Worm (Caenorhabditis elegans) whole organism, dauer: Measurements from ENCODE around the gene gba-4.

Experiments used
- unc-62 ChIP-seq: sonication (generic microtip); optimal IDR thresholded peaks from 2 replicates; lab custom pipeline; 2017; ENCODE audit warnings: missing biosample characterization, missing genetic modification reagents, missing genetic modification characterization

The gba-4 gene

DNA sequence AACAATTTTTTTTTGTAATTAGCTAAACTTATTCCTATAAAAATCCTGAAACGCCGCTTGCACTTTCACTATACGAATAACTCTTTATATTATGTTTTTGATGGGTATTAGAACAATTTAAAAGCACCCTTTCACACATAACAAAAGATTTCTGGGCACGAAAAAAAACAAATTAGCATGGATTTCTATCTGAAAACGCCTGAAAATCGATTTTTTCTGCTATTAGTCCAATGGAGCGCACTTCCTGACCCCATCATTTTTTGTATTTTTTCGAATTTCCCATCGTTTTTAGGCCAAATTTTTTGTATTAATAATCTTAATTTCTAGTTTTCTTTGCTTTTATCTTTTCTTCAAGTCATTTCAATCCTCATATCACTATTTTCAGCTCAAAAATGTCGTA is 18.7 kb upstream of the gba-4 start, which contains the start of gene F41H10.3:
Gene F41H10.3 (plus strand): TSS at position 388 of the 400 bp plus-strand sequence.
- no peak for TF ChIP-seq unc-62

DNA sequence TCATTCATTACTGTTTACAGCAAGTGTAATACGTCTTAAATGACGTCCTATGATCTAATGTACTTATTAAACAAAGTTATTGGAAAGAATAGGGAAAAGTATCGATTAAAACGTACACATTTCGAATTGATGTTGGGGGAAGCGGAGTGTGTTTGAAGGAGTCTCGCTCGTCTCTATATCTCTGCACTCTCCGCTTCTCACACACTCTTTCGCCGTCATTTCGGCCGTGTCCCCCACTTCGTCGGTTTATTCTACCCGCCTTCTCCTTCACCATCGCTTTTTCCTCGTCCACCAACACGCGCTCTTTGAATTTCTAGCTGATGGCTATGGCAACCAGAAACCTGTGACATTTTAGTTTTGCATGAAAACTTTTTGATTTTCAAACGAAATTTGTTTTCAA is 18.2 kb upstream of the gba-4 start:
- TF ChIP-seq unc-62, result no peak

- TF ChIP-seq unc-62, result no peak
Measured at ce11 chrIV:5367899-5368298, 17.2 kb upstream of the gba-4 start.

- no peak for TF ChIP-seq unc-62
Measured at ce11 chrIV:5366567-5366966, 15.9 kb upstream of the gba-4 start, which contains the start of gene sand-1. Gene sand-1 (plus strand): TSS chrIV:5366867.

DNA sequence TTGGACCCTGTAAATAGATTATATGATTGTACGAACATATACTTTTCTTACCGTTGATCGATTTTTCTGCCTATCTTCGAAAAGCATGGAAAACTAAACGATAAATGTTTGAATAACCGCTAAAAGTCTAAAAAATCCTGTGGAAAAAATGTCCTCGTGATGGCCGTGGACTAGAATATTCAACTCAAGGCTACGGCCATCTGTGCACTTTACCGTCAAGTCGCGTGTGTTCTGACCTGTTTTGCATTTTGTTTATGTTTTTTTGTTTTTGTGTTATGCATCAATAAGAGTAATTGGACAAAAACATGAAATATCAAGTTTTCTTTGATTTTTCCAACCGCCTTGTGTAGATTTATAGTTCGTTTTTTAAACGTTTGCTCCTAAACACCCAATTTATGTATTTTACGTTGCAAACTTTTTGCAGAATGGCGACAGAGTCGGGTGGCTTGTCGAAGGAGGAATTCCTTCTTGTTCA is 13.5 kb upstream of the gba-4 start, which contains the start of the genes hda-6 and F41H10.4:
Gene hda-6 (minus strand): TSS at position 172 of the 475 bp plus-strand sequence.
Gene F41H10.4 (plus strand): TSS at position 425 of the 475 bp plus-strand sequence.
- TF ChIP-seq unc-62, result no peak

DNA sequence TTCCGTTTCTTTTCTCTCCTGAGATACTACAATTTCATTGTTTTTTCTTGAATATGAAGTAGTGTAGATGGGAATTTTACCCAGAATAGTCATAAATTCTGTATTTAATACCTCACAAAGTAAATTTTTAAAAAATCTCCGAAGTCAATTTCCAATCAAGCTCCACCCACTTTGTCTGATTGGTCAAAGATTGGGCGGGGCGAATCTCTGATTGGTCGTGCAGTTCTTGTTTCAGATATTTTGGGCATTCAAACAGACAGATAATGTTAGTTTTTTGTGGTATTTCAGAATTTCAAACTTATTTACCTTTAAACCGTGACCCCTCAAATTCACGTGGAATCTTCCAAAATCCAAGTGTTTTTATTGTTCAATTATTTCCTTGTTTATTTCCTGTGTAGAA is 9.8 kb upstream of the gba-4 start, which contains the start of gene F41H10.5:
Gene F41H10.5 (plus strand): TSS at position 375 of the 400 bp plus-strand sequence.
- TF ChIP-seq unc-62, result no peak

ce11 chrIV:5354564-5354963 is 3.9 kb upstream of the gba-4 start:
- TF ChIP-seq unc-62, result no peak

DNA sequence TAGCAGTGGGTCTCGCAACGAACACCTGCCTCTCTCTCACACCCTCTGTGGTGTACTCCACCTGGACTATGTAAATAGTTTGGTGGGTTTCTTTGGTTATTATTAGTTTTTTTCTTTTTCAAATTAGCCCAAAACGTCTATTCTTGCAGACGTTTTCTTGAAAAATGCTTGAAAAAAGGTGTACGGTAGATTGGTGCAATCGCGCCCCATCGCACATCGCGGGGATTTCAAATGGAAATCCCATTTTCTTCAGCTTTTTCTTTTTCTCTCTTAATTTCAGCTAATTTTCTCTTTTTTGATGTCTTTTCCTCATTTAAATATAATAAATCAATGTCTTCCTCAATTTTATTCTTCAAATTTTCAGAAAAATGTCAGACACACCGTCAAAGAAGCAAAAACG is 3.4 kb upstream of the gba-4 start, which contains the start of gene Y4C6B.1:
Gene Y4C6B.1 (plus strand): TSS at position 365 of the 400 bp plus-strand sequence.
- TF ChIP-seq unc-62, result no peak

DNA sequence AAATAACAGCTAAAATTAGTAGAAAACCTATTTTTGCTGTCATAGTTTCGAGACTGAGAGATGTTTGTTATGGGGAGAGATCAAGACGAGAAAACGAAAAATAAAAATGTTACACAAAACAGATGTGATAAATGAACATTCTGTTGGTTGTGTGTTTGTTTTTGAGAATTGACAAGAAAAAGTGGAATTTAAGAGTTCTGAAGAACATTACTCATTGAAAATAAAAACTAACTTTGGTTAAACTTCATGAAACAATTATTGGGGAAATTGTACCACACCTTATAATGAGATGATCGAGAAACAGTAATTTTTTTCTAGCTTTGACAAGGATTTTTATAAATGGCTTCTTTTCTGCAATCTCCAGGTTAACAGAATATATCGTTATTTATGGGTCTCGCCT is 2.7 kb upstream of the gba-4 start, which contains the start of gene Y4C6B.7:
Gene Y4C6B.7 (minus strand): TSS at position 101 of the 400 bp plus-strand sequence.
- TF ChIP-seq unc-62, result no peak

- TF ChIP-seq unc-62, result no peak
Measured at ce11 chrIV:5344168-5344567, 6.5 kb downstream of the gba-4 start.

- no peak for TF ChIP-seq unc-62
Measured at ce11 chrIV:5339255-5339654, 11.4 kb downstream of the gba-4 start, which contains the start of gene Y4C6B.2. Gene Y4C6B.2 (plus strand): TSS chrIV:5339574.

DNA sequence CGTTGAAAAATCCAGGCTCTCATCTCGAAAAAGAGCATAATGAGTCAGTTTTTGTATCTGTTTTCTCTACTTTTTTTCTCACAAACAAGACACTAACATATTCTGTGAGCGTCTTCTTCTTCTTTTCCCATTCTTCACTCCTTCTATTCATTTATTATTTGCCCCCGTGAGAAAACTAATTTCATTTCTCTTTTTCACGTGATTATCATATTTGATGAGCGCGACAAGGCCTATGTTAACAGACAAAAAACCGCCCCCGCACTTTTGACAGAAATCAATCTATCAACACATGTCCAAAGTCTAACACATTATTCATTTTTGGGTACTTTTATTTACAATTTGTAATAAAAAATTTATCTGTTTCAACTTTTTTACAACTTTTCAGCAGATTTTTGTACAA is 13.0 kb downstream of the gba-4 start:
- no peak for TF ChIP-seq unc-62

DNA sequence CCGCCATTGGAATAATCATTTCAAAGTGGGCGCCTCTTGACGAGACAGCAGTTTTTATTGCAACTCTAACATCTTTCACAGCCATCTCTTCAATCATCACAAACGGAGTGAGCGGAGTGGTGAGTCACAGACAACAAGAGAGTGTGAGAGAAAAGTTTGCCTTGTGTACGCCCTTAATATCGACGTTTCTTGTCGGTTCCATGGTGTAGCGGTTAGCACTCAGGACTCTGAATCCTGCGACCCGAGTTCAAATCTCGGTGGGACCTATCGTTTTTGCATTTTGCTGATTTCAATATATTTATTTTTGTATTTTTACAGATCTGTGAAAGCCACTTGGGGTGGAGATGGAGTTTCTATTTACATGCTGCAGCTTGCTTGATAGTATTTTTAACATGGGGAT is 16.2 kb downstream of the gba-4 start:
- no peak for TF ChIP-seq unc-62

DNA sequence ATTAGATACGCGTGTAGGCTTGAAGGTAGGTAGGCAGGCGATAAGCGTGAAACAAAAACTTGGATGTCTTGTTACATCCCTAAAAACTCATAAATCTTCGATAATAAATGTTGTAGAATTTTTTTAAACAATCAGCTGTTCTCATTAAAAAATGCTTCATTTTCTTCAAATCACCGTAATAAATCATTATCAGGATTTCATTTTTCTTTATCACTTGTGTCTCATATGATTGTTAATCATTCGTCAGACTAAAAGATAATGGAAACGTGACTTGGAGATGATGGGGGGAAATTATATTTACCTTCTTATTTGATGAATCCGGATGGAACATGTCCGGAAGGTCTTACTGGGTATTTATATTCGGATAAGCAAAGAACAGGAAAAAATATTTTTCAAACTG is 17.2 kb downstream of the gba-4 start:
- TF ChIP-seq unc-62, result no peak

DNA sequence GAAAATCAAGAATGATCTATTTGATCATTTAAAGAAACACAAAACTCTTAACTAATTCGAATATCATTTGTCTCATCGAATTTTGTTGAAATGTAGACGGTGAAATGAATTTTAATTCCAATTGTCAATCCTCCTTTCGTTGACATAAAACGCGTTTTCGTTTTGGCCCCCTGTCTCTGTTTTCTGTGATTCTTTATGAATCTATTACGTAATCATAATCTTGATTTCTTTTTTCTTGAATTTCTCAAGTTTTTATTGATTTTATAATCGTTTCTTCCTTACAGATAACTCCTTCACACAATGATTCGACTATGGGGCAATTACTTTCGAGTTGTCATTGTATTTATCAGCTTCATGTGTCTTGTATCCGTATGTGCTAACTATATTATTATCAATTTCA is 18.5 kb downstream of the gba-4 start, which contains the start of gene Y4C6B.3:
Gene Y4C6B.3 (plus strand): TSS at position 301 of the 400 bp plus-strand sequence.
- no peak for TF ChIP-seq unc-62

DNA sequence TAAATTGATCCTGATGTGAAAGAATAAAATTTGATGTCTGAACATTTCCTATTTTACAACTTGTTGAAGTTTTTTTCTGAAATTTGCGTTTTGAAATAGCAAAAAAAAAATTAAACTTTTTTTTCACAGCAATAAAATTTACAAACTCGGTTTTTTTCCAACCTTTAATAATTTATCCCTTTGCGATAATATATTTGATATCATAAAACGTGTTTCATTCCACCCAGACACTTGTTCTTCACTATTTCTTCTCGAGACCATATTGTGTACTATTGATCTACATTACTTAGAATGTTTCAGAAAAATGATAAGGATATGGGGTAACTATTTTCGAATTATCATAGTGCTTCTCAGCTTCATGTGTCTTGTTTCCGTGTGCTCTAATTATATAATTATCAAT is 24.6 kb downstream of the gba-4 start, which contains the start of gene Y4C6B.4:
Gene Y4C6B.4 (plus strand): TSS at position 301 of the 400 bp plus-strand sequence.
- no peak for TF ChIP-seq unc-62

DNA sequence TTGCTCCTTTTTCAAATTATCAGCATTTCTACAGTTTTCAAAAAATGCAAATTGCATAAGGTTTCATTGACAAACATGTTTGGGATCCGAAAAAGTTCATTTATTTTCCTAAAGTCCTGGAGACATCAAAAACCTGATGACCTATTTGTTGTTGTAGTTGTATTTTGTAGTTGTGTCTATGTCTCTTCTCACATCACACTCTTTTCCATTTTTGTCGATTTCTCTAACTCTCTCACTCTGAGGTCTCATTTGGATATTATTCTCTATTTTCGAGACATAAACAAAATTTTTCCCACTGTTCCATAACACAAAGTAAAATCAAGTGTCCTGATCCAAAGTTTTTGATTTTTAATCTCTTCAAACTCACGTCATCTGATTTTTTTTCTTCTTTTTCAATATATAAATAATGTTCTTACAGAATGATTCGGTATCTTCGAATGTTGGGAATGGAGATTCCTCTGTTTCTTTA is 31.8 kb downstream of the gba-4 start, which contains the start of gene slc-46A:
Gene slc-46A (plus strand): TSS at position 419 of the 469 bp plus-strand sequence.
- no peak for TF ChIP-seq unc-62

DNA sequence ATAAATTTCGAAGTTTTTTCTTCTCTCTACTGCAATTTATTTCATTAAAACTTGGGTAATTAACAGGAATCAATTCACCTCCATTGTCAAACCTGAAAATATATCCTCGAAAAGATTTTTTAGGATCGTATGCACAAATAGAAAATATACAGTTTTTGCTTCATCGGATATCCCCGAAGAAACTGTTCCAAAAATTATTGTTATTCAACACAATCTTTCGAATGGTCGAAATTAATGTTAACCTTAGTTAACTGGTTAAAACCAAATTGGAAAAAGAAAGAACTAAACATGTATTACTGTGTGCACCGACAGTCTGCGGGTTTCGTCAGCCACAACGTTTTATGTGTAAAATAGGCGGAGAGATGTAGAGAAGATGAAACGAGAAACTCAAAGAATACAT is 33.6 kb downstream of the gba-4 start:
- no peak for TF ChIP-seq unc-62
